Fruit fly (Drosophila melanogaster): Measurements from ENCODE around the gene CG42816.
A peak's percentile ranks its signal among the peaks of the same experiment; 100 is the strongest.

The CG42816 gene

dm6 chr3L:17802107-17802506 lies 4.7 kb upstream of the CG42816 start, which contains the start of gene NUCB1 (continued):
- TF ChIP-seq CG6813 (GFP tag; optimal IDR thresholded peaks at IDR 0.05) (peak; percentile 16), tin (GFP tag; optimal IDR thresholded peaks at IDR 0.05) (peak; percentile 3), trh (GFP tag; optimal IDR thresholded peaks at IDR 0.05) (no peak), CG30403 (GFP tag; optimal IDR thresholded peaks at IDR 0.05) (peak; percentile 29), Mes4 (GFP tag; optimal IDR thresholded peaks at IDR 0.05) (no peak), YL-1 (GFP tag; optimal IDR thresholded peaks at IDR 0.05) (peak; percentile 82), CG9932 (GFP tag; IDR thresholded peaks at IDR 0.05) (peak; percentile 68), CG14050 (GFP tag; IDR thresholded peaks at IDR 0.05) (no peak), Hmr (GFP tag; optimal IDR thresholded peaks at IDR 0.05) (peak; percentile 72), NC2α (GFP tag; optimal IDR thresholded peaks at IDR 0.05) (peak; percentile 30), CG31441 (GFP tag; IDR thresholded peaks at IDR 0.05) (no peak), schlank (tag; optimal IDR thresholded peaks at IDR 0.05) (no peak), CG3995 (GFP tag; optimal IDR thresholded peaks at IDR 0.05) (peak; percentile 27), CG1603 (tag; optimal IDR thresholded peaks at IDR 0.05) (peak; percentile 87), Opbp (GFP tag; IDR thresholded peaks at IDR 0.05; ENCODE audit: partially characterized antibody) (peak; percentile 48; the same call in 1 of the 3 replicates), Xbp1 (GFP tag; optimal IDR thresholded peaks at IDR 0.05) (peak; percentile 82), D (optimal IDR thresholded peaks at IDR 0.05) (peak; percentile 11), D (GFP tag; optimal IDR thresholded peaks at IDR 0.05) (no peak), klu (GFP tag; IDR thresholded peaks at IDR 0.05) (no peak), stwl (tag; optimal IDR thresholded peaks at IDR 0.05) (peak; percentile 97), pan (optimal IDR thresholded peaks at IDR 0.05) (no peak), pan (GFP tag; optimal IDR thresholded peaks at IDR 0.05 in 1 of 2, IDR thresholded peaks at IDR 0.05 in 1 of 2) (peak in 1 of 2 experiments; percentile 40), CG6854 (GFP tag; optimal IDR thresholded peaks at IDR 0.05) (peak; percentile 11), CHES-1-like (GFP tag; optimal IDR thresholded peaks at IDR 0.05) (peak; percentile 36), zfh1 (GFP tag; IDR thresholded peaks at IDR 0.05) (0 out of 3 replicates have a peak, but pooled peaks have one; percentile 13), croc (GFP tag; conservative IDR thresholded peaks at IDR 0.05) (no peak), fu2 (GFP tag; optimal IDR thresholded peaks at IDR 0.05) (peak; percentile 48), CG7963 (GFP tag; IDR thresholded peaks at IDR 0.05; ENCODE audit: partially characterized antibody) (no peak), CG12659 (GFP tag; optimal IDR thresholded peaks at IDR 0.05) (peak; percentile 63), CG34224 (GFP tag; IDR thresholded peaks at IDR 0.05; ENCODE audit: partially characterized antibody) (peak; percentile 21; the same call in 1 of the 3 replicates), nmo (GFP tag; optimal IDR thresholded peaks at IDR 0.05) (peak; percentile 77), Xrp1 (GFP tag; IDR thresholded peaks at IDR 0.05) (no peak), knrl (GFP tag; IDR thresholded peaks at IDR 0.05; ENCODE audit: partially characterized antibody) (peak; percentile 26; the same call in 1 of the 3 replicates), CG4854 (GFP tag; optimal IDR thresholded peaks at IDR 0.05) (no peak), CG6791 (GFP tag; IDR thresholded peaks at IDR 0.05; ENCODE audit: partially characterized antibody) (no peak), amos (GFP tag; IDR thresholded peaks at IDR 0.05; ENCODE audit: partially characterized antibody) (no peak), HLH3B (GFP tag; IDR thresholded peaks at IDR 0.05) (no peak), seq (GFP tag; IDR thresholded peaks at IDR 0.05) (no peak), CG4404 (GFP tag; IDR thresholded peaks at IDR 0.05) (no peak), gcm2 (GFP tag; optimal IDR thresholded peaks at IDR 0.05) (peak; percentile 7), kni (GFP tag; optimal IDR thresholded peaks at IDR 0.05) (no peak), CG17829 (tag; optimal IDR thresholded peaks at IDR 0.05) (peak; percentile 46), Dp (GFP tag; optimal IDR thresholded peaks at IDR 0.05) (peak; percentile 45), gcm (GFP tag; optimal IDR thresholded peaks at IDR 0.05) (no peak), pum (GFP tag; optimal IDR thresholded peaks at IDR 0.05) (peak; percentile 5), mam (GFP tag; optimal IDR thresholded peaks at IDR 0.05) (peak; percentile 64), CG8359 (GFP tag; optimal IDR thresholded peaks at IDR 0.05; ENCODE audit: borderline replicate concordance) (no peak), dysf (GFP tag; IDR thresholded peaks at IDR 0.05) (0 out of 3 replicates have a peak, but pooled peaks have one; percentile 33), dpn (GFP tag; optimal IDR thresholded peaks at IDR 0.05) (peak; percentile 47 to 64), CG10979 (tag; optimal IDR thresholded peaks at IDR 0.05) (peak; percentile 18), CG17328 (GFP tag; IDR thresholded peaks at IDR 0.05) (peak; percentile 37; the same call in 1 of the 2 replicates)

Measured in whole organism, embryonic.